Fruit fly (Drosophila melanogaster) Kc167 (cell line): ENCODE results near the gene Jon99Fi.

Source experiments
- Sin3A ChIP-seq: fragments of >200 bp; optimal IDR thresholded peaks from 2 replicates; lab custom pipeline; 2018; ENCODE audit warnings: missing external identifiers
- h ChIP-seq: fragments of >200 bp; optimal IDR thresholded peaks from 3 replicates; lab custom pipeline; 2018; ENCODE audit warnings: missing external identifiers

dm6 chr3R:30531989-30532653 is 43.4 kb downstream of the Jon99Fi start, which contains the start of gene tmod:
- TF ChIP-seq Sin3A (no peak), h (lab: Kevin White, UChicago) (no peak)
